Worm (Caenorhabditis elegans) whole organism, L3 larva: ENCODE measurements around the gene sre-34.

Experiments
- ZK546.5 ChIP-seq: sonication (generic microtip); optimal IDR thresholded peaks from 2 replicates; lab custom pipeline; 2017; ENCODE audit warnings: missing biosample characterization, missing genetic modification characterization
- ceh-16 ChIP-seq: sonication (generic microtip); optimal IDR thresholded peaks from 2 replicates; lab custom pipeline; 2017; ENCODE audit warnings: missing biosample characterization, missing genetic modification characterization
- elt-3 ChIP-seq, 3 experiments: fragments of 150-350 bp in 1 of 3; sonication (generic microtip) in 2 of 3; optimal IDR thresholded peaks; 2 replicates in 2 of 3; 4 replicates in 1 of 3; lab custom pipeline; 2014 to 2017; ENCODE audit warnings: missing biosample characterization in 3 of 3, missing genetic modification characterization in 3 of 3
- lin-15B ChIP-seq: fragments of 150-350 bp; optimal IDR thresholded peaks from 2 replicates; lab custom pipeline; 2014; ENCODE audit warnings: missing biosample characterization, missing genetic modification characterization
- nfya-1 ChIP-seq: sonication (generic microtip); optimal IDR thresholded peaks from 2 replicates; lab custom pipeline; 2017; ENCODE audit warnings: missing genetic modification characterization, mild to moderate bottlenecking, missing compliant biosample characterization, antibody characterized with exemption, moderate library complexity; ENCODE audit not compliant: insufficient read depth
- nhr-237 ChIP-seq: fragments of 150-350 bp; optimal IDR thresholded peaks from 2 replicates; lab custom pipeline; 2014; ENCODE audit warnings: missing biosample characterization, missing genetic modification characterization
- nhr-77 ChIP-seq: fragments of 150-350 bp; optimal IDR thresholded peaks from 2 replicates; lab custom pipeline; 2014; ENCODE audit warnings: missing biosample characterization, missing genetic modification characterization
- snpc-4 ChIP-seq: fragments of 150-350 bp; optimal IDR thresholded peaks from 2 replicates; lab custom pipeline; 2014; ENCODE audit warnings: missing biosample characterization, missing genetic modification characterization
- zag-1 ChIP-seq: fragments of 150-350 bp; optimal IDR thresholded peaks from 2 replicates; lab custom pipeline; 2014; ENCODE audit warnings: missing biosample characterization, missing genetic modification characterization

- TF ChIP-seq nfya-1 (no peak), ZK546.5 (tag; lab: Kevin White, UChicago) (no peak), snpc-4 (no peak), lin-15B (tag; lab: Kevin White, UChicago) (no peak), ceh-16 (no peak), nhr-77 (tag; lab: Kevin White, UChicago) (no peak), elt-3 (tag; optimal IDR thresholded peaks at IDR 0.05; lab: Kevin White, UChicago) (no peak), nhr-237 (tag; lab: Kevin White, UChicago) (no peak), zag-1 (tag; lab: Kevin White, UChicago) (no peak)
Observed at ce11 chrII:12414805-12415204, 35.1 kb upstream of the sre-34 start, which contains the start of gene Y57A10C.11.
